Worm (Caenorhabditis elegans) whole organism, L4 larva: ENCODE results near the gene madf-8.

Source experiments
- ZK337.2 ChIP-seq: fragments of 200-800 bp; sonication (Bioruptor generic); IDR thresholded peaks from 2 replicates; pipeline ENCODE4 v1.3.6; 2022; ENCODE audit warnings: missing genetic modification reagents, missing genetic modification characterization, missing compliant biosample characterization
- arid-1 ChIP-seq: fragments of 200-800 bp; sonication (Bioruptor generic); conservative IDR thresholded peaks from 2 replicates; pipeline ENCODE4 v1.3.6; 2022; ENCODE audit warnings: missing genetic modification reagents, missing genetic modification characterization, missing compliant biosample characterization
- ceh-62 ChIP-seq: sonication (generic microtip); optimal IDR thresholded peaks from 2 replicates; lab custom pipeline; 2017; ENCODE audit warnings: missing biosample characterization, missing genetic modification characterization
- ces-1 ChIP-seq: fragments of 150-350 bp; sonication (generic microtip); optimal IDR thresholded peaks from 4 replicates; lab custom pipeline; 2014; ENCODE audit warnings: missing biosample characterization, missing genetic modification reagents, missing genetic modification characterization
- duxl-1 ChIP-seq: sonication (generic microtip); optimal IDR thresholded peaks from 2 replicates; lab custom pipeline; 2016; ENCODE audit warnings: mild to moderate bottlenecking, missing genetic modification characterization, moderate library complexity, missing compliant biosample characterization; ENCODE audit not compliant: poor library complexity
- egl-27 ChIP-seq: sonication (generic microtip); optimal IDR thresholded peaks from 3 replicates; lab custom pipeline; 2017; ENCODE audit warnings: missing biosample characterization, missing genetic modification reagents, missing genetic modification characterization
- lir-3 ChIP-seq: sonication (generic microtip); optimal IDR thresholded peaks from 2 replicates; lab custom pipeline; 2016; ENCODE audit warnings: mild to moderate bottlenecking, missing genetic modification characterization, missing compliant biosample characterization
- nhr-11 ChIP-seq: fragments of 150-350 bp; optimal IDR thresholded peaks from 2 replicates; lab custom pipeline; 2014; ENCODE audit warnings: missing biosample characterization, missing genetic modification characterization
- nhr-25 ChIP-seq: sonication (generic microtip); optimal IDR thresholded peaks from 2 replicates; lab custom pipeline; 2017; ENCODE audit warnings: missing genetic modification characterization, mild to moderate bottlenecking, missing compliant biosample characterization, antibody characterized with exemption, moderate library complexity, borderline replicate concordance; ENCODE audit not compliant: insufficient read depth
- nhr-28 ChIP-seq: fragments of 150-350 bp; optimal IDR thresholded peaks from 2 replicates; lab custom pipeline; 2014; ENCODE audit warnings: missing biosample characterization, missing genetic modification characterization
- nhr-48 ChIP-seq: sonication (generic microtip); optimal IDR thresholded peaks from 2 replicates; lab custom pipeline; 2016; ENCODE audit warnings: mild to moderate bottlenecking, missing genetic modification characterization, missing compliant biosample characterization
- pqm-1 ChIP-seq: sonication (generic microtip); optimal IDR thresholded peaks from 2 replicates; lab custom pipeline; 2017; ENCODE audit warnings: missing biosample characterization, missing genetic modification characterization
- snpc-4 ChIP-seq: fragments of 150-350 bp; optimal IDR thresholded peaks from 2 replicates; lab custom pipeline; 2014; ENCODE audit warnings: missing biosample characterization, missing genetic modification characterization
- zfp-3 ChIP-seq: fragments of 200-800 bp; sonication (Bioruptor generic); conservative IDR thresholded peaks from 2 replicates; pipeline ENCODE4 v1.3.6; 2022; ENCODE audit warnings: missing genetic modification reagents, missing genetic modification characterization, missing compliant biosample characterization

DNA sequence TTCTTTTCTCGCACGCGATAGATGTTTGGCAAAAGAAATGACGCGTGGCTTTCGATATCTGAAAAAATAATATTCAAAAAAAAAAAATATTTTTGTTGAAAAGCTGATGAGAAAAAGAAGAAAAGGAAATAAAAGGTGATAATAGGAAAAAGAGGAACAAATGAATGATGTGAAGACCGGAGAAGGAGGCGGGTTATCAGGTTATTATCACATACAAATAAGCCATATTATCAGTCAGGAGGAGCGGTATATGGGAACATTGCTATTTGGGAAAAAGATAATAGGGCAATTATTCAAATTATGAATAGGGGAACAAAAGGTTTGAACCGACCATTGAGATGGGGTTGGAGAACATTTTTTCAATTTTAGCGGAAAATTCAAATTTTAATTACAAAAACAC is 23.5 kb upstream of the madf-8 start:
- no peak for TF ChIP-seq nhr-48 (tag; lab: Kevin White, UChicago)
- TF ChIP-seq ZK337.2 (GFP tag; lab: Robert Waterston, UW) = no peak
- TF ChIP-seq nhr-28 = no peak
- no peak for TF ChIP-seq nhr-11 (tag; lab: Kevin White, UChicago)
- TF ChIP-seq duxl-1 (tag; lab: Kevin White, UChicago) = no peak
- no peak for TF ChIP-seq ces-1
- TF ChIP-seq arid-1 = no peak
- TF ChIP-seq ceh-62 = no peak
- no peak for TF ChIP-seq pqm-1 (tag; lab: Kevin White, UChicago)
- TF ChIP-seq snpc-4 = no peak
- no peak for TF ChIP-seq zfp-3 (GFP tag; lab: Robert Waterston, UW)
- TF ChIP-seq nhr-25 (tag; lab: Kevin White, UChicago) = no peak
- TF ChIP-seq lir-3 (tag; lab: Kevin White, UChicago) = no peak
- no peak for TF ChIP-seq egl-27 (tag; lab: Kevin White, UChicago)
